Worm (Caenorhabditis elegans) whole organism, mixed stage, embryonic: ENCODE measurements around the gene Y75B12B.1.
"Not testable (repeated sequence)": the region's sequence is repeated elsewhere in the genome, so short reads cannot be mapped to it uniquely, and the experiment has no call there.

Experiments used
- flh-1 ChIP-seq: fragments of 200-800 bp; sonication (Bioruptor generic); optimal IDR thresholded peaks from 2 replicates; lab custom pipeline; 2018; ENCODE audit warnings: mild to moderate bottlenecking, missing genetic modification characterization, moderate library complexity, missing compliant biosample characterization
- mep-1 ChIP-seq: fragments of 150-350 bp; optimal IDR thresholded peaks from 2 replicates; lab custom pipeline; 2017; ENCODE audit warnings: missing biosample characterization, missing genetic modification reagents, missing genetic modification characterization, inconsistent platforms
- nhr-237 ChIP-seq: fragments of 150-350 bp; optimal IDR thresholded peaks from 2 replicates; lab custom pipeline; 2014; ENCODE audit warnings: missing biosample characterization, missing genetic modification characterization
- snpc-4 ChIP-seq: fragments of 150-350 bp; optimal IDR thresholded peaks from 2 replicates; lab custom pipeline; 2014; ENCODE audit warnings: missing biosample characterization, missing genetic modification characterization

DNA sequence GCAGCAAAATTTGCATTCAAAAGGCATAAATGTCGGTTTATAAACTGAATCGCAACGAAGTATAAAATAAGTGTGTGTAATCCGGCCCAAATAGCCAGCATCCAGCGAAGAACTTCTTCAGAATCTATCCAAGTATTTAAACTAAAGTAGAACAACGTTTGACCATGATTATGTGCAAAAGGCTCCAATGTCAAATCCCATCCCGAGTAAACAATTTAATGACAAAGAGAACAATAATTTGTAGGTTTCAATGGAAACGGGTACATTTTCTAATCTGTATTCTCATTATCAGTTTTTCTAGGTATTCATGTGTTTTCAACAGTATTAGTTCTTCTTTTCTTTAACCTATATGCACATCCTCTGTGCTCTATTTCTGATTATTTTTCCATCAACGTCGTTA lies 23.2 kb downstream of the Y75B12B.1 start, which contains the start of gene C41G6.12:
- TF ChIP-seq mep-1 (tag; lab: Kevin White, UChicago); flh-1; nhr-237 (tag; lab: Kevin White, UChicago); snpc-4 (tag; lab: Kevin White, UChicago): not testable (repeated sequence)
